Fruit fly (Drosophila melanogaster) whole organism, embryonic: ENCODE data around the gene Patr-1.

ENCODE experiments used
- Atf-2 ChIP-seq: fragments of 200-800 bp; sonication (Bioruptor generic); optimal IDR thresholded peaks from 2 replicates; lab custom pipeline; 2016; ENCODE audit warnings: missing biosample characterization, missing genetic modification characterization
- Blimp-1 ChIP-seq: fragments of 200-800 bp; sonication (Bioruptor generic); optimal IDR thresholded peaks from 3 replicates; lab custom pipeline; 2018; ENCODE audit warnings: missing biosample characterization, missing genetic modification characterization, mild to moderate bottlenecking, moderate library complexity, missing genetic modification reagents
- CG1024 ChIP-seq: fragments of 200-800 bp; sonication (Bioruptor generic); IDR thresholded peaks from 2 replicates; pipeline ENCODE4 v1.3.6; 2022; ENCODE audit warnings: missing biosample characterization, missing genetic modification characterization
- CG10565 ChIP-seq: fragments of 200-800 bp; sonication (Bioruptor generic); optimal IDR thresholded peaks from 3 replicates; lab custom pipeline; 2016; ENCODE audit warnings: missing biosample characterization, mild to moderate bottlenecking, missing genetic modification characterization
- CG11560 ChIP-seq: fragments of 200-800 bp; sonication (Bioruptor generic); IDR thresholded peaks from 3 replicates; pipeline ENCODE4 v1.3.6; 2022; ENCODE audit warnings: missing biosample characterization, missing genetic modification characterization
- CG11723 ChIP-seq: fragments of 200-800 bp; sonication (Bioruptor generic); optimal IDR thresholded peaks from 2 replicates; lab custom pipeline; 2017; ENCODE audit warnings: missing biosample characterization, mild to moderate bottlenecking, missing genetic modification characterization
- CG12659 ChIP-seq: fragments of 200-800 bp; sonication (Bioruptor generic); optimal IDR thresholded peaks from 3 replicates; lab custom pipeline; 2017; ENCODE audit warnings: mild to moderate bottlenecking, missing biosample characterization, missing genetic modification reagents, missing genetic modification characterization
- CG13424 ChIP-seq: fragments of 200-800 bp; sonication (Bioruptor generic); optimal IDR thresholded peaks from 2 replicates; lab custom pipeline; 2019; ENCODE audit warnings: missing biosample characterization, mild to moderate bottlenecking, missing genetic modification characterization, moderate library complexity
- CG14710 ChIP-seq: fragments of 200-800 bp; sonication (Bioruptor generic); optimal IDR thresholded peaks from 3 replicates; lab custom pipeline; 2019; ENCODE audit warnings: missing biosample characterization, mild to moderate bottlenecking, missing genetic modification characterization, moderate library complexity
- CG17328 ChIP-seq: fragments of 200-800 bp; sonication (Bioruptor generic); IDR thresholded peaks from 2 replicates; pipeline ENCODE4 v1.3.6; 2022; ENCODE audit warnings: missing biosample characterization, missing genetic modification characterization
- CG17802 ChIP-seq: fragments of 200-800 bp; sonication (Bioruptor generic); optimal IDR thresholded peaks from 2 replicates; lab custom pipeline; 2018; ENCODE audit warnings: missing biosample characterization, mild to moderate bottlenecking, missing genetic modification characterization, moderate library complexity
- CG18619 ChIP-seq: fragments of 200-800 bp; sonication (Bioruptor generic); optimal IDR thresholded peaks from 3 replicates; lab custom pipeline; 2017; ENCODE audit warnings: missing biosample characterization, mild to moderate bottlenecking, missing genetic modification characterization
- CG3838 ChIP-seq: fragments of 200-800 bp; sonication (Bioruptor generic); optimal IDR thresholded peaks from 3 replicates; lab custom pipeline; 2016; ENCODE audit warnings: missing biosample characterization, missing genetic modification characterization
- CG4360 ChIP-seq: fragments of 200-800 bp; sonication (Bioruptor generic); IDR thresholded peaks from 2 replicates; pipeline ENCODE4 v1.3.6; 2022; ENCODE audit warnings: missing biosample characterization, missing genetic modification characterization
- CG4404 ChIP-seq: fragments of 200-800 bp; sonication (Bioruptor generic); IDR thresholded peaks from 2 replicates; pipeline ENCODE4 v1.3.6; 2022; ENCODE audit warnings: missing biosample characterization, missing genetic modification characterization
- CG4820 ChIP-seq: fragments of 200-800 bp; sonication (Bioruptor generic); optimal IDR thresholded peaks from 3 replicates; lab custom pipeline; 2016; ENCODE audit warnings: missing biosample characterization, missing genetic modification characterization
- CG7963 ChIP-seq: fragments of 200-800 bp; sonication (Bioruptor generic); IDR thresholded peaks from 3 replicates; pipeline ENCODE4 v1.3.6; 2022; ENCODE audit warnings: missing biosample characterization, missing genetic modification characterization; ENCODE audit not compliant: partially characterized antibody
- CG8478 ChIP-seq: fragments of >200 bp; optimal IDR thresholded peaks from 2 replicates; lab custom pipeline; 2018
- CG8924 ChIP-seq: fragments of 200-800 bp; optimal IDR thresholded peaks from 3 replicates; lab custom pipeline; 2019; ENCODE audit warnings: missing biosample characterization, mild to moderate bottlenecking, missing genetic modification characterization, moderate library complexity
- CG8944 ChIP-seq: fragments of 200-800 bp; sonication (Bioruptor generic); optimal IDR thresholded peaks from 3 replicates; lab custom pipeline; 2016; ENCODE audit warnings: missing biosample characterization, missing genetic modification characterization
- CG9215 ChIP-seq: fragments of 200-800 bp; sonication (Bioruptor generic); IDR thresholded peaks from 2 replicates; pipeline ENCODE4 v1.3.6; 2022; ENCODE audit warnings: missing biosample characterization, missing genetic modification characterization
- Camta ChIP-seq: fragments of 200-800 bp; sonication (Bioruptor generic); optimal IDR thresholded peaks from 2 replicates; lab custom pipeline; 2016; ENCODE audit warnings: missing biosample characterization, missing genetic modification characterization
- Dp ChIP-seq: fragments of 200-800 bp; sonication (Bioruptor generic); optimal IDR thresholded peaks from 2 replicates; lab custom pipeline; 2018; ENCODE audit warnings: missing biosample characterization, mild to moderate bottlenecking, missing genetic modification characterization, moderate library complexity
- Ets97D ChIP-seq: fragments of 200-800 bp; sonication (Bioruptor generic); optimal IDR thresholded peaks from 3 replicates; lab custom pipeline; 2016; ENCODE audit warnings: missing biosample characterization, missing genetic modification characterization
- Gsc ChIP-seq: fragments of 200-800 bp; sonication (Bioruptor generic); IDR thresholded peaks from 2 replicates; pipeline ENCODE4 v1.3.6; 2022; ENCODE audit warnings: missing biosample characterization, missing genetic modification characterization
- H15 ChIP-seq: fragments of 200-800 bp; sonication (Bioruptor generic); IDR thresholded peaks from 3 replicates; pipeline ENCODE4 v1.3.6; 2022; ENCODE audit warnings: missing biosample characterization, missing genetic modification characterization
- Hmr ChIP-seq: fragments of 200-800 bp; sonication (Bioruptor generic); optimal IDR thresholded peaks from 3 replicates; lab custom pipeline; 2017; ENCODE audit warnings: mild to moderate bottlenecking, missing biosample characterization, missing genetic modification reagents, missing genetic modification characterization
- Hr39 ChIP-seq: fragments of >200 bp; optimal IDR thresholded peaks from 2 replicates; lab custom pipeline; 2017
- Hr51 ChIP-seq, 2 experiments: fragments of 200-800 bp; sonication (Bioruptor generic); optimal IDR thresholded peaks; 2 replicates in 1 of 2; 3 replicates in 1 of 2; lab custom pipeline; 2016 to 2018; ENCODE audit warnings: missing biosample characterization in 2 of 2, missing genetic modification characterization in 2 of 2, mild to moderate bottlenecking in 1 of 2, moderate library complexity in 1 of 2
- NFAT ChIP-seq: fragments of 200-800 bp; sonication (Bioruptor generic); IDR thresholded peaks from 2 replicates; pipeline ENCODE4 v1.3.6; 2022; ENCODE audit warnings: missing biosample characterization, missing genetic modification characterization
- Nf-YA ChIP-seq: fragments of 200-800 bp; sonication (Bioruptor generic); IDR thresholded peaks from 2 replicates; pipeline ENCODE4 v1.3.6; 2022; ENCODE audit warnings: missing biosample characterization, missing genetic modification characterization
- Nf-YC ChIP-seq: fragments of 200-800 bp; optimal IDR thresholded peaks from 3 replicates; lab custom pipeline; 2019; ENCODE audit warnings: missing biosample characterization, mild to moderate bottlenecking, missing genetic modification characterization, moderate library complexity
- Oaz ChIP-seq: fragments of 200-800 bp; sonication (Bioruptor generic); IDR thresholded peaks from 2 replicates; pipeline ENCODE4 v1.3.6; 2022; ENCODE audit warnings: missing biosample characterization, missing genetic modification characterization
- Poxn ChIP-seq: fragments of 200-800 bp; sonication (Bioruptor generic); IDR thresholded peaks from 2 replicates; pipeline ENCODE4 v1.3.6; 2022; ENCODE audit warnings: missing biosample characterization, missing genetic modification characterization
- Spps ChIP-seq: fragments of 200-800 bp; sonication (Bioruptor generic); optimal IDR thresholded peaks from 2 replicates; lab custom pipeline; 2018; ENCODE audit warnings: missing biosample characterization, mild to moderate bottlenecking, missing genetic modification characterization
- ac ChIP-seq: fragments of 200-800 bp; sonication (Bioruptor generic); optimal IDR thresholded peaks from 3 replicates; lab custom pipeline; 2017; ENCODE audit warnings: missing biosample characterization, mild to moderate bottlenecking, missing genetic modification characterization
- ara ChIP-seq: fragments of 200-800 bp; sonication (Bioruptor generic); IDR thresholded peaks from 2 replicates; pipeline ENCODE4 v1.3.6; 2022; ENCODE audit warnings: missing biosample characterization, missing genetic modification characterization
- bowl ChIP-seq: fragments of 200-800 bp; sonication (Bioruptor generic); IDR thresholded peaks from 2 replicates; pipeline ENCODE4 v1.3.6; 2022; ENCODE audit warnings: missing biosample characterization, missing genetic modification characterization
- ci ChIP-seq: fragments of 200-800 bp; sonication (Bioruptor generic); IDR thresholded peaks from 3 replicates; pipeline ENCODE4 v1.3.6; 2022; ENCODE audit warnings: missing biosample characterization, missing genetic modification characterization
- crc ChIP-seq: fragments of 200-800 bp; sonication (Bioruptor generic); optimal IDR thresholded peaks from 2 replicates; lab custom pipeline; 2016; ENCODE audit warnings: missing biosample characterization, missing genetic modification characterization
- danr ChIP-seq: fragments of 200-800 bp; sonication (Bioruptor generic); IDR thresholded peaks from 2 replicates; pipeline ENCODE4 v1.3.6; 2022; ENCODE audit warnings: missing biosample characterization, missing genetic modification characterization
- dmrt11E ChIP-seq: fragments of 200-800 bp; sonication (Bioruptor generic); optimal IDR thresholded peaks from 3 replicates; lab custom pipeline; 2018; ENCODE audit warnings: missing biosample characterization, mild to moderate bottlenecking, missing genetic modification characterization, moderate library complexity
- ems ChIP-seq: fragments of 200-800 bp; sonication (Bioruptor generic); optimal IDR thresholded peaks from 3 replicates; lab custom pipeline; 2016; ENCODE audit warnings: missing biosample characterization, missing genetic modification characterization
- fd96Cb ChIP-seq: fragments of 200-800 bp; sonication (Bioruptor generic); optimal IDR thresholded peaks from 2 replicates; lab custom pipeline; 2018; ENCODE audit warnings: missing biosample characterization, mild to moderate bottlenecking, missing genetic modification characterization, moderate library complexity
- fu2 ChIP-seq: fragments of 200-800 bp; sonication (Bioruptor generic); optimal IDR thresholded peaks from 2 replicates; lab custom pipeline; 2016; ENCODE audit warnings: missing biosample characterization, missing genetic modification characterization
- h ChIP-seq: fragments of >200 bp; optimal IDR thresholded peaks from 2 replicates; lab custom pipeline; 2017
- ind ChIP-seq: fragments of 200-800 bp; sonication (Bioruptor generic); optimal IDR thresholded peaks from 3 replicates; lab custom pipeline; 2016; ENCODE audit warnings: missing biosample characterization, missing genetic modification characterization
- jigr1 ChIP-seq: fragments of 200-800 bp; sonication (Bioruptor generic); IDR thresholded peaks from 3 replicates; pipeline ENCODE4 v1.3.6; 2022; ENCODE audit warnings: missing biosample characterization, missing genetic modification characterization
- nerfin-1 ChIP-seq: fragments of 200-800 bp; sonication (Bioruptor generic); optimal IDR thresholded peaks from 3 replicates; lab custom pipeline; 2019; ENCODE audit warnings: missing biosample characterization, mild to moderate bottlenecking, missing genetic modification characterization, moderate library complexity
- phol ChIP-seq: fragments of 200-800 bp; sonication (Bioruptor generic); optimal IDR thresholded peaks from 3 replicates; lab custom pipeline; 2018; ENCODE audit warnings: missing biosample characterization, mild to moderate bottlenecking, missing genetic modification characterization, moderate library complexity
- tll ChIP-seq, 2 experiments: fragments of 200-800 bp in 1 of 2; fragments of >200 bp in 1 of 2; sonication (Bioruptor generic) in 1 of 2; optimal IDR thresholded peaks; 2 replicates each; lab custom pipeline; 2017 to 2019; ENCODE audit warnings: missing biosample characterization in 2 of 2, missing genetic modification characterization in 2 of 2, mild to moderate bottlenecking in 1 of 2, moderate library complexity in 1 of 2
- zfh2 ChIP-seq: fragments of 200-800 bp; sonication (Bioruptor generic); optimal IDR thresholded peaks from 2 replicates; lab custom pipeline; 2016; ENCODE audit warnings: missing biosample characterization, missing genetic modification characterization

Gene Patr-1

DNA sequence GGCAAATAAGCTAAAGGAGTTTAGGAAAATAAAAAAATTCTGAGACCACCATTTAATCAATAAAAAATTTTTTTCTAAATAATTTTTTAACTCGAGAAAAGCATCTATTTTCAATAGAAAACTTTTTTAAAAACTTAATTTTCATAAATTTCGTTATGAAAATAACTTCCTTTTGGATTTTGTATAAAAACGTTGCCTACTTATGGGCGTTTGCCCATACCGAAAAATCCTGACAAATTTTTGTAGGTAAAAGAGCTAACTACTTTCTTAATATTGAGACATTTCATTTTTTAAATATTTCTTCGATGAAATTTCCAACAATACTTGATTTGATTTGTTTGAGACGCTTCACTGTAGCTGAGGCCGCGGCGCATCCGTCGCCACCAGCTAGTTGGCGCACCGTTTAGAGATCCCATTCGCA lies 16.9 kb downstream of the Patr-1 start (continued):
- TF ChIP-seq CG4404 (peak; percentile 32; the same call in 1 of the 2 replicates), H15 (GFP tag; lab: Robert Waterston, UW) (no peak), tll (GFP tag; optimal IDR thresholded peaks at IDR 0.05; lab: Kevin White, UChicago) (no peak), Oaz (GFP tag; lab: Robert Waterston, UW) (no peak), phol (tag; lab: Kevin White, UChicago) (peak; percentile 66), ind (peak; percentile 48), Nf-YA (GFP tag; lab: Robert Waterston, UW) (no peak), CG12659 (peak; percentile 47), ac (GFP tag; lab: Kevin White, UChicago) (no peak), CG3838 (no peak), crc (GFP tag; lab: Kevin White, UChicago) (no peak), Poxn (GFP tag; lab: Robert Waterston, UW) (no peak), CG4820 (GFP tag; lab: Kevin White, UChicago) (peak; percentile 23), CG18619 (GFP tag; lab: Kevin White, UChicago) (peak; percentile 27), CG11560 (tag; lab: Robert Waterston, UW) (no peak), Dp (no peak), CG8924 (tag; lab: Kevin White, UChicago) (peak; percentile 44), fd96Cb (tag; lab: Kevin White, UChicago) (peak; percentile 62), danr (GFP tag; lab: Robert Waterston, UW) (no peak), CG9215 (GFP tag; lab: Robert Waterston, UW) (0 out of 2 replicates have a peak, but pooled peaks have one; percentile 17), CG11723 (GFP tag; lab: Kevin White, UChicago) (peak; percentile 23), bowl (GFP tag; lab: Robert Waterston, UW) (0 out of 2 replicates have a peak, but pooled peaks have one; percentile 27), Hmr (GFP tag; lab: Kevin White, UChicago) (peak; percentile 51), CG10565 (GFP tag; lab: Kevin White, UChicago) (no peak), CG14710 (tag; lab: Kevin White, UChicago) (peak; percentile 48), h (lab: Kevin White, UChicago) (no peak), CG17328 (GFP tag; lab: Robert Waterston, UW) (peak; percentile 21; the same call in 1 of the 2 replicates), NFAT (GFP tag; lab: Robert Waterston, UW) (no peak), CG13424 (peak; percentile 60), ci (GFP tag; lab: Robert Waterston, UW) (0 out of 3 replicates have a peak, but pooled peaks have one; percentile 7), Gsc (no peak), Spps (tag; lab: Kevin White, UChicago) (peak; percentile 1), dmrt11E (peak; percentile 36), CG17802 (tag; lab: Kevin White, UChicago) (no peak), zfh2 (peak; percentile 37), Blimp-1 (GFP tag; lab: Kevin White, UChicago) (peak; percentile 50), Ets97D (GFP tag; lab: Kevin White, UChicago) (no peak), CG8478 (lab: Kevin White, UChicago) (no peak), jigr1 (GFP tag; lab: Robert Waterston, UW) (no peak), ara (GFP tag; lab: Robert Waterston, UW) (no peak), Camta (no peak), Hr39 (no peak), Hr51 (GFP tag; optimal IDR thresholded peaks at IDR 0.05; lab: Kevin White, UChicago) (peak in 1 of 2 experiments; percentile 65), fu2 (no peak), Nf-YC (tag; lab: Kevin White, UChicago) (no peak), CG8944 (no peak), nerfin-1 (peak; percentile 30), ems (peak; percentile 16), CG4360 (GFP tag; lab: Robert Waterston, UW) (no peak), CG1024 (GFP tag; lab: Robert Waterston, UW) (no peak), CG7963 (GFP tag; lab: Robert Waterston, UW) (no peak), Atf-2 (GFP tag; lab: Kevin White, UChicago) (no peak)
